Worm (Caenorhabditis elegans) whole organism, L4 larva: ENCODE data around the gene bath-44.
"Not testable (repeated sequence)": the region's sequence is repeated elsewhere in the genome, so short reads cannot be mapped to it uniquely, and the experiment has no call there.

Source experiments
- F26F4.8 ChIP-seq: fragments of 200-800 bp; sonication (Bioruptor generic); conservative IDR thresholded peaks from 2 replicates; pipeline ENCODE4 v1.3.6; 2022; ENCODE audit warnings: missing genetic modification characterization, missing compliant biosample characterization
- R02D3.7 ChIP-seq: fragments of 150-350 bp; sonication (generic microtip); optimal IDR thresholded peaks from 3 replicates; lab custom pipeline; 2014; ENCODE audit warnings: missing biosample characterization, missing genetic modification characterization
- T20F7.1 ChIP-seq: fragments of 200-800 bp; sonication (Bioruptor generic); optimal IDR thresholded peaks from 2 replicates; lab custom pipeline; 2018; ENCODE audit warnings: mild to moderate bottlenecking, missing genetic modification characterization, missing compliant biosample characterization
- Y48G9A.11 ChIP-seq: fragments of 200-800 bp; sonication (Bioruptor generic); IDR thresholded peaks from 2 replicates; pipeline ENCODE4 v1.3.6; 2022; ENCODE audit warnings: missing genetic modification reagents, missing genetic modification characterization, missing compliant biosample characterization
- ZK546.5 ChIP-seq, 2 experiments: sonication (generic microtip); optimal IDR thresholded peaks; 2 replicates each; lab custom pipeline; 2017; ENCODE audit warnings: missing biosample characterization in 2 of 2, missing genetic modification characterization in 2 of 2
- aha-1 ChIP-seq: fragments of 150-350 bp; peaks from one replicate; lab custom pipeline; 2014; ENCODE audit warnings: missing biosample characterization, missing genetic modification characterization
- ama-1 ChIP-seq: fragments of 150-350 bp; optimal IDR thresholded peaks from 2 replicates; lab custom pipeline; 2014; ENCODE audit warnings: inconsistent platforms, mixed read lengths
- arid-1 ChIP-seq: fragments of 200-800 bp; sonication (Bioruptor generic); conservative IDR thresholded peaks from 2 replicates; pipeline ENCODE4 v1.3.6; 2022; ENCODE audit warnings: missing genetic modification reagents, missing genetic modification characterization, missing compliant biosample characterization
- ces-1 ChIP-seq: fragments of 150-350 bp; sonication (generic microtip); optimal IDR thresholded peaks from 4 replicates; lab custom pipeline; 2014; ENCODE audit warnings: missing biosample characterization, missing genetic modification reagents, missing genetic modification characterization
- daf-16 ChIP-seq, 3 experiments: sonication (generic microtip); optimal IDR thresholded peaks; 2 replicates each; lab custom pipeline; 2016 to 2017; ENCODE audit warnings: missing genetic modification characterization in 3 of 3, missing genetic modification reagents in 3 of 3, mild to moderate bottlenecking in 2 of 3, missing compliant biosample characterization in 2 of 3, missing biosample characterization in 1 of 3, moderate library complexity in 1 of 3
- dpl-1 ChIP-seq: fragments of 150-350 bp; optimal IDR thresholded peaks from 2 replicates; lab custom pipeline; 2014; ENCODE audit warnings: missing biosample characterization, missing genetic modification reagents, missing genetic modification characterization
- duxl-1 ChIP-seq: sonication (generic microtip); optimal IDR thresholded peaks from 2 replicates; lab custom pipeline; 2016; ENCODE audit warnings: mild to moderate bottlenecking, missing genetic modification characterization, moderate library complexity, missing compliant biosample characterization; ENCODE audit not compliant: poor library complexity
- dve-1 ChIP-seq: sonication (generic microtip); optimal IDR thresholded peaks from 2 replicates; lab custom pipeline; 2017; ENCODE audit warnings: antibody characterized with exemption, mild to moderate bottlenecking, missing genetic modification characterization, missing compliant biosample characterization; ENCODE audit not compliant: insufficient read depth
- egl-43 ChIP-seq: fragments of 200-800 bp; sonication (Bioruptor generic); IDR thresholded peaks from 2 replicates; pipeline ENCODE4 v1.3.6; 2022; ENCODE audit warnings: missing genetic modification reagents, missing genetic modification characterization, missing compliant biosample characterization
- fos-1 ChIP-seq: fragments of 150-350 bp; optimal IDR thresholded peaks from 2 replicates; lab custom pipeline; 2014; ENCODE audit warnings: missing biosample characterization, missing genetic modification characterization
- hlh-30 ChIP-seq: sonication (generic microtip); optimal IDR thresholded peaks from 2 replicates; lab custom pipeline; 2017; ENCODE audit warnings: antibody characterized with exemption, mild to moderate bottlenecking, missing genetic modification characterization, missing compliant biosample characterization; ENCODE audit not compliant: insufficient read depth
- lin-29 ChIP-seq: fragments of 200-800 bp; sonication (Bioruptor generic); IDR thresholded peaks from 2 replicates; pipeline ENCODE4 v1.3.6; 2022; ENCODE audit warnings: missing genetic modification reagents, missing genetic modification characterization, missing compliant biosample characterization
- lin-38 ChIP-seq: fragments of 200-800 bp; sonication (Bioruptor generic); IDR thresholded peaks from 2 replicates; pipeline ENCODE4 v1.3.6; 2022; ENCODE audit warnings: missing genetic modification reagents, missing genetic modification characterization, missing compliant biosample characterization
- lsy-2 ChIP-seq, 2 experiments: fragments of 150-350 bp in 1 of 2; sonication (generic microtip) in 1 of 2; optimal IDR thresholded peaks; 2 replicates each; lab custom pipeline; 2014 to 2017; ENCODE audit warnings: missing biosample characterization in 2 of 2, missing genetic modification characterization in 2 of 2
- mep-1 ChIP-seq: fragments of 150-350 bp; sonication (generic microtip); optimal IDR thresholded peaks from 3 replicates; lab custom pipeline; 2014; ENCODE audit warnings: missing biosample characterization, missing genetic modification characterization
- mes-2 ChIP-seq: sonication (generic microtip); optimal IDR thresholded peaks from 2 replicates; lab custom pipeline; 2016; ENCODE audit warnings: missing genotype, mild to moderate bottlenecking, missing genetic modification characterization, missing compliant biosample characterization; ENCODE audit not compliant: poor library complexity, severe bottlenecking
- mxl-2 ChIP-seq: fragments of 200-800 bp; sonication (Bioruptor generic); conservative IDR thresholded peaks from 2 replicates; pipeline ENCODE4 v1.3.6; 2022; ENCODE audit warnings: missing genetic modification reagents, missing genetic modification characterization, missing compliant biosample characterization
- nhr-28 ChIP-seq: fragments of 150-350 bp; optimal IDR thresholded peaks from 2 replicates; lab custom pipeline; 2014; ENCODE audit warnings: missing biosample characterization, missing genetic modification characterization
- nhr-41 ChIP-seq: fragments of 200-800 bp; sonication (Bioruptor generic); IDR thresholded peaks from 2 replicates; pipeline ENCODE4 v1.3.6; 2022; ENCODE audit warnings: missing genetic modification reagents, missing genetic modification characterization, missing compliant biosample characterization
- nhr-42 ChIP-seq: fragments of 200-800 bp; sonication (Bioruptor generic); IDR thresholded peaks from 2 replicates; pipeline ENCODE4 v1.3.6; 2022; ENCODE audit warnings: missing genetic modification characterization, missing compliant biosample characterization
- nhr-48 ChIP-seq: sonication (generic microtip); optimal IDR thresholded peaks from 2 replicates; lab custom pipeline; 2016; ENCODE audit warnings: mild to moderate bottlenecking, missing genetic modification characterization, missing compliant biosample characterization
- nhr-6 ChIP-seq: fragments of 150-350 bp; optimal IDR thresholded peaks from 2 replicates; lab custom pipeline; 2014; ENCODE audit warnings: missing biosample characterization, missing genetic modification characterization
- pha-4 ChIP-seq, 2 experiments: fragments of 150-350 bp in 1 of 2; fragments of 200-800 bp in 1 of 2; sonication (Bioruptor generic) in 1 of 2; IDR thresholded peaks in 1 of 2; optimal IDR thresholded peaks in 1 of 2; 2 replicates each; pipeline versions ENCODE4 v1.3.6 to Lab custom; 2014 to 2022; ENCODE audit warnings: missing genetic modification characterization in 2 of 2, missing genetic modification reagents in 2 of 2, missing biosample characterization in 1 of 2, missing compliant biosample characterization in 1 of 2
- pqm-1 ChIP-seq: sonication (generic microtip); optimal IDR thresholded peaks from 2 replicates; lab custom pipeline; 2017; ENCODE audit warnings: missing biosample characterization, missing genetic modification characterization
- rbr-2 ChIP-seq: sonication (generic microtip); optimal IDR thresholded peaks from 2 replicates; lab custom pipeline; 2016; ENCODE audit warnings: missing genotype, missing genetic modification characterization, missing compliant biosample characterization
- saeg-2 ChIP-seq: fragments of 200-800 bp; sonication (Bioruptor generic); IDR thresholded peaks from 2 replicates; pipeline ENCODE4 v1.3.6; 2022; ENCODE audit warnings: missing genetic modification reagents, missing genetic modification characterization, missing compliant biosample characterization
- snpc-1.2 ChIP-seq: fragments of 200-800 bp; sonication (Bioruptor generic); IDR thresholded peaks from 2 replicates; pipeline ENCODE4 v1.3.6; 2022; ENCODE audit warnings: missing genetic modification reagents, missing genetic modification characterization, missing compliant biosample characterization
- unc-130 ChIP-seq: sonication (generic microtip); optimal IDR thresholded peaks from 2 replicates; lab custom pipeline; 2016; ENCODE audit warnings: missing genetic modification reagents, missing genetic modification characterization, missing compliant biosample characterization
- vab-7 ChIP-seq: fragments of 200-800 bp; sonication (Bioruptor generic); IDR thresholded peaks from 2 replicates; pipeline ENCODE4 v1.3.6; 2022; ENCODE audit warnings: missing genetic modification reagents, missing genetic modification characterization, missing compliant biosample characterization

bath-44 gene

DNA sequence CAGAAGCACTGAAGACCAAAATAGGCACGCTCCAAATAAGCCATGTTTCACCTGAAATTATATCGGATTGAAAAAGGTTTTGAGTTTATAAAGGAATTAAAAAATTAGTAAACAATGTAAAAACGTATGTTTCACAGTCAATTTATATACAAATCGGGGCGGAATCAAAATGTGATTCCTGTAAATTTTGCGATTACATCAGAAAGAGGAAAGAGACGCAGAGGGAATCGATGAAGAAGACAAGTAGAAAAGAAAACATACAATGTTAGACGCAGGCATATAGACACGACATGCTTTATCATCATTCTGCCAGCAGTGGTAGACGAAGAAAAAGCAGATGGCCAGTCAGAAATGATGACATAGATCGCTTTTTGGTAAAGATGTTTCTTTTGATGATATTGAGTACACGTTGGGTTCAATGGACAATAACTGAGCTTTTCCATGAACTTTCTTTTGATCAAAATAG lies 30.7 kb upstream of the bath-44 start, which contains the start of gene msra-1 (continued):
- TF ChIP-seq ZK546.5 (tag; optimal IDR thresholded peaks at IDR 0.05; lab: Kevin White, UChicago) (no peak), lin-29 (GFP tag; lab: Robert Waterston, UW) (no peak)

DNA sequence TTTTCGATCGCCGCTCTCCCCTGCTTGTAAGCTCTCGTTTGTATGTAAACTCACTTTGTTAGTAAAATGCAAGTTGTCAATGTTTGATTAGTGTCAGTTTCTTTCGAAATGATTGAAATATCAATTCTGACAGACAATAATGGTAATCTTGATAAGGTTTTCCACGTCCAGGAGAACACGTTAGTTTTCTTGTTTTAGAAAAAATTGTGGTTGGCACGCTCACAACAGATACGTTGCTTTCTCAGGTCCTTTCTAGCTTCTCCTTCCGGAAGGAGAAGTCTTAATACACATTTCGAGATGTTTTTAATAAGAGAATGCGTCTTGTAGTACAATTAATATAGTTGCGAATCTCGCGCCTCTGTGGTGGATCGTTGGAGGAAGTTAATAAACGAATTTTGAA lies 26.0 kb upstream of the bath-44 start, which contains the start of gene F43E2.6:
TSS of gene F43E2.6 (minus strand) at position 101 of the 400 bp plus-strand sequence.
- TF ChIP-seq nhr-42 (GFP tag; lab: Robert Waterston, UW) (no peak), vab-7 (GFP tag; lab: Robert Waterston, UW) (no peak), nhr-28 (no peak), snpc-1.2 (GFP tag; lab: Robert Waterston, UW) (no peak), nhr-48 (no peak), R02D3.7 (tag; lab: Kevin White, UChicago) (no peak), pqm-1 (tag; lab: Kevin White, UChicago) (no peak), fos-1 (tag; lab: Kevin White, UChicago) (no peak), ces-1 (no peak), hlh-30 (tag; lab: Kevin White, UChicago) (no peak), saeg-2 (GFP tag; lab: Robert Waterston, UW) (no peak)

DNA sequence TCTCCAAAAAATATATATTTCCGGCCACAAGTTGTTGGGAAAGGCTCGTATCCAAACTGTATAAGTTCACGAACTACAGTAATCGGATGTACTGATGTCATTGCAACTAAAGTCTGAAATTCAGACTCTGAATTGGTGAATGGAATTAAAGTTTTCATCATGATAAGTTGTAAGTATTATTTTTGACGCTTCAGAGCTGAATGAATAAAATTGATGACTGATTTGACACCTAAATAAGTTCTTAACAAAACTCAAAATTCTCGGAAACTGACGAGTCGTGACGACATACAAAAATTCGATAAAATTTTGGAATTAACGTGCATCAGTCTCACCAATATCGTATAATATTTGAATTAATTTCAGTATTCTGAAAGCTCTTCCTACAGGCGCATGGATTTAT lies 24.6 kb upstream of the bath-44 start, which contains the start of gene F43E2.11:
TSS of gene F43E2.11 (minus strand) at position 101 of the 400 bp plus-strand sequence.
- TF ChIP-seq mxl-2 (GFP tag; lab: Robert Waterston, UW); nhr-41 (GFP tag; lab: Robert Waterston, UW); Y48G9A.11: not testable (repeated sequence)

DNA sequence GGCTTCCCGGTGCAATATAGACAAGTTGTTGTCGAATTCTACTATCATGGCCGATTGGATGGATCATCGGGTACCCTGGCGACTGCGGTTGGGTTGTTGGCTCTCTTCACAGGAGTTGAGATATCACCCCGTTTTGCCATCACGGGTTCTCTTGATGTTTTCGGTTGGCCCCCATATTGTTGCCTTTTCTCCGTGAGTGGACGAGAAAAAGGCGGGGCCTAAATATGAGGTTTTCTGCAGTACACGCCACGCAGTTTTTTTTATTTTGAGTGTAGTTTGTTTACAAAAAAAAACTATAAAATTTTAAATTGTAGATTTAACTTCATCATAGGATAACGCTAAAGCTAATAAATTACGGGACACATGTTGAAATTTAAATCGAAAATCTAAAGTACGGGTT lies 22.4 kb upstream of the bath-44 start:
- TF ChIP-seq arid-1 (peak; percentile 29; the same call in 1 of the 2 replicates), Y48G9A.11 (0 out of 2 replicates have a peak, but pooled peaks have one; percentile 22), F26F4.8 (GFP tag; lab: Robert Waterston, UW) (0 out of 2 replicates have a peak, but pooled peaks have one; percentile 27), lin-38 (GFP tag; lab: Robert Waterston, UW) (peak; percentile 46)

DNA sequence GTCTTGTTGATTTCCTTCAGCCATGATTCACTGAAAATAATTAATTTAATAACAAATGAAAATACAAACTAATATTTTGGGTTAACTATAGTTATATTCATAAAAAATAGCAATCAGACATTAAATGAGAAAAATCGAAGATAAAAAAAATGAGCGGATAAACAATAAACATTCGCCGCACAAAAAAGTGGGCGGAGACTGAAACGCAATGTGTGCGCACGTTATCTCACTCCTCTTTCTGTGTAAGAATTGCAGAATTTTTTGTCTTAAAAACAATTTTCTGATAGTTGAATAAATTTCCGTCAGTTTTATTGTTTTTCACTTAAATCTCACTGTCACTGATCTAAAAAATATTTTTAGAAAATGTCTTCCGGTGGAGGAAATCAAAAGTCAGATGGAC lies 20.6 kb upstream of the bath-44 start, which contains the start of the genes mtch-1 and rpb-4:
TSS of gene mtch-1 (minus strand) at position 24 of the 400 bp plus-strand sequence.
TSS of gene rpb-4 (plus strand) at position 353 of the 400 bp plus-strand sequence.
- peak; percentile 29 for TF ChIP-seq hlh-30 (tag; lab: Kevin White, UChicago)
- TF ChIP-seq dpl-1 (GFP tag; lab: Kevin White, UChicago) = peak; percentile 34
- peak in 1 of 2 experiments; percentile 62 for TF ChIP-seq lsy-2 (tag; optimal IDR thresholded peaks at IDR 0.05; lab: Kevin White, UChicago)
- TF ChIP-seq mep-1 = peak; percentile 66
- TF ChIP-seq nhr-28 = peak; percentile 11
- TF ChIP-seq pha-4 (GFP tag; IDR thresholded peaks at IDR 0.05; lab: Robert Waterston, UW) = no peak
- peak; percentile 50 for TF ChIP-seq pha-4 (tag; optimal IDR thresholded peaks at IDR 0.05; lab: Kevin White, UChicago)
- no peak for TF ChIP-seq egl-43
- TF ChIP-seq nhr-41 (GFP tag; lab: Robert Waterston, UW) = no peak
- TF ChIP-seq dve-1 = peak; percentile 50
- peak; percentile 81 for TF ChIP-seq aha-1 (tag; lab: Kevin White, UChicago)
- no peak for TF ChIP-seq ama-1
- TF ChIP-seq daf-16 (GFP tag; optimal IDR thresholded peaks at IDR 0.05; lab: Kevin White, UChicago) = peak in 1 of 2 experiments; percentile 50
- TF ChIP-seq daf-16 (tag; optimal IDR thresholded peaks at IDR 0.05; lab: Kevin White, UChicago) = peak; percentile 93
- peak; percentile 85 for TF ChIP-seq nhr-6 (tag; lab: Kevin White, UChicago)
- peak; percentile 75 for TF ChIP-seq mes-2 (tag; lab: Kevin White, UChicago)
- TF ChIP-seq unc-130 (GFP tag; lab: Kevin White, UChicago) = peak; percentile 18
- no peak for TF ChIP-seq duxl-1 (tag; lab: Kevin White, UChicago)
- peak; percentile 30 for TF ChIP-seq T20F7.1 (GFP tag; lab: Kevin White, UChicago)
- TF ChIP-seq rbr-2 (tag; lab: Kevin White, UChicago) = peak; percentile 13
